Fruit fly (Drosophila melanogaster): Measurements from ENCODE around the gene CG4619.

DNA sequence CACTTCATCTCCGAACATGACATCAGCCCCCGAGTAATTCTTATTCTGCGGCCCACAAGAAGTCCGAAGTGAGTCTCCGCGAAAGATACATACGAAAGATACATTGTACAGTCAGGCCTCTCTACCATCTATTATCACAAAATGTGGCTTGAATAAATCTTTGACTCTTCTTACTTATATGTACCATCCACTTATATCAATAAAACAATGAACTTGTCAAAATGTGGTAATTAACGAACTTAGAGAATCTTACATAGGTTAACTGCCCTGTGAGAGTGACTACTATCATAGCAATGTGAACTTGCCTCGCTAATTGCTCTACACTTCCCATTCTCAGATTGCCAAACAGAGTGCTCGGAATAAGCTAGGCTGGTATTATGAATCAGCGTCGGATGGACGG, 32.0 kb upstream of the CG4619 start:
- TF ChIP-seq lmd (GFP tag; IDR thresholded peaks at IDR 0.05), result no peak
- TF ChIP-seq CG30431 (GFP tag; optimal IDR thresholded peaks at IDR 0.05), result no peak
